Fruit fly (Drosophila melanogaster): ENCODE data around the gene CG6282.

dm6 chr3L:8652572-8652977 lies 48.1 kb downstream of the CG6282 start:
- TF ChIP-seq CG8478 (optimal IDR thresholded peaks at IDR 0.05) (no peak), CTCF (optimal IDR thresholded peaks at IDR 0.05) (no peak)

Data from S2 (cell line).